Worm (Caenorhabditis elegans): Measurements from ENCODE around the gene vps-33.1.

The vps-33.1 gene

ce11 chrIII:8678371-8678770 lies 22.4 kb upstream of the vps-33.1 start (continued):
- no peak for TF ChIP-seq ZK546.5 (tag; optimal IDR thresholded peaks at IDR 0.05)
- peak; percentile 21 for TF ChIP-seq ama-1 (optimal IDR thresholded peaks at IDR 0.05)
- TF ChIP-seq lsy-2 (tag; optimal IDR thresholded peaks at IDR 0.05), result peak; percentile 36 to 68
- peak; percentile 75 for TF ChIP-seq lir-3 (tag; optimal IDR thresholded peaks at IDR 0.05)
- TF ChIP-seq F10B5.3 (tag; optimal IDR thresholded peaks at IDR 0.05), result peak; percentile 3
- peak; percentile 72 for TF ChIP-seq daf-19 (GFP tag; conservative IDR thresholded peaks at IDR 0.05)
- peak; percentile 85 for TF ChIP-seq T26A8.4 (GFP tag; IDR thresholded peaks at IDR 0.05)
- TF ChIP-seq snpc-1.2 (GFP tag; IDR thresholded peaks at IDR 0.05), result peak; percentile 80
- TF ChIP-seq ceh-82 (tag; optimal IDR thresholded peaks at IDR 0.05), result no peak
- peak; percentile 47 for TF ChIP-seq dmd-6 (GFP tag; IDR thresholded peaks at IDR 0.05)
- peak; percentile 63 for TF ChIP-seq nhr-28 (tag; optimal IDR thresholded peaks at IDR 0.05)
- TF ChIP-seq fos-1 (tag; optimal IDR thresholded peaks at IDR 0.05), result no peak
- TF ChIP-seq ctbp-1 (GFP tag; IDR thresholded peaks at IDR 0.05), result peak; percentile 90
- peak; percentile 58 for TF ChIP-seq nhr-48 (tag; optimal IDR thresholded peaks at IDR 0.05)
- TF ChIP-seq daf-12 (tag; optimal IDR thresholded peaks at IDR 0.05), result no peak
- TF ChIP-seq gei-8 (GFP tag; optimal IDR thresholded peaks at IDR 0.05), result peak; percentile 71
- peak; percentile 77 for TF ChIP-seq nhr-111 (GFP tag; optimal IDR thresholded peaks at IDR 0.05)
- TF ChIP-seq pqm-1 (tag; optimal IDR thresholded peaks at IDR 0.05), result no peak
- peak; percentile 75 for TF ChIP-seq nhr-102 (tag; optimal IDR thresholded peaks at IDR 0.05)
- peak; percentile 72 for TF ChIP-seq lin-13 (GFP tag; optimal IDR thresholded peaks at IDR 0.05)
- peak; percentile 84 for TF ChIP-seq lin-38 (GFP tag; IDR thresholded peaks at IDR 0.05)
- TF ChIP-seq hlh-30 (tag; optimal IDR thresholded peaks at IDR 0.05; ENCODE audit: insufficient read depth), result peak; percentile 72
- TF ChIP-seq jun-1 (tag; optimal IDR thresholded peaks at IDR 0.05), result no peak
- TF ChIP-seq madf-9 (GFP tag; conservative IDR thresholded peaks at IDR 0.05), result peak; percentile 91
- no peak for TF ChIP-seq nhr-10 (tag; optimal IDR thresholded peaks at IDR 0.05)
- TF ChIP-seq nhr-237 (tag; optimal IDR thresholded peaks at IDR 0.05), result no peak
- peak; percentile 86 to 89; a peak in 3 of 4 replicates for TF ChIP-seq madf-5 (GFP tag; IDR thresholded peaks at IDR 0.05)
- TF ChIP-seq tag-97 (GFP tag; IDR thresholded peaks at IDR 0.05), result no peak
- peak; percentile 53 for TF ChIP-seq dpl-1 (GFP tag; optimal IDR thresholded peaks at IDR 0.05)
- peak; percentile 41 for TF ChIP-seq Y5F2A.4 (GFP tag; optimal IDR thresholded peaks at IDR 0.05)
- TF ChIP-seq egl-43 (GFP tag; IDR thresholded peaks at IDR 0.05), result peak; percentile 97
- TF ChIP-seq lin-1 (GFP tag; IDR thresholded peaks at IDR 0.05), result peak; percentile 92
- TF ChIP-seq ces-1 (GFP tag; optimal IDR thresholded peaks at IDR 0.05), result no peak
- peak; percentile 58 for TF ChIP-seq dve-1 (tag; optimal IDR thresholded peaks at IDR 0.05; ENCODE audit: insufficient read depth)
- TF ChIP-seq nhr-6 (tag; optimal IDR thresholded peaks at IDR 0.05), result peak; percentile 30
- TF ChIP-seq lim-7 (GFP tag; IDR thresholded peaks at IDR 0.05), result peak; percentile 97
- no peak for TF ChIP-seq cey-2 (tag; optimal IDR thresholded peaks at IDR 0.05; ENCODE audit: borderline replicate concordance, insufficient read depth)
- TF ChIP-seq ztf-11 (tag; optimal IDR thresholded peaks at IDR 0.05), result no peak
- TF ChIP-seq zip-2 (tag; optimal IDR thresholded peaks at IDR 0.05), result peak; percentile 63
- TF ChIP-seq zag-1 (tag; optimal IDR thresholded peaks at IDR 0.05), result no peak
- no peak for TF ChIP-seq attf-4 (tag; optimal IDR thresholded peaks at IDR 0.05)
- peak; percentile 24 for TF ChIP-seq zfp-2 (tag; optimal IDR thresholded peaks at IDR 0.05)
- TF ChIP-seq unc-39 (tag; optimal IDR thresholded peaks at IDR 0.05), result no peak
- TF ChIP-seq duxl-1 (tag; optimal IDR thresholded peaks at IDR 0.05; ENCODE audit: poor library complexity), result peak; percentile 85
- TF ChIP-seq fkh-10 (GFP tag; optimal IDR thresholded peaks at IDR 0.05), result peak; percentile 0
- no peak for TF ChIP-seq daf-8 (GFP tag; IDR thresholded peaks at IDR 0.05)
- peak; percentile 82 for TF ChIP-seq mes-2 (tag; optimal IDR thresholded peaks at IDR 0.05; ENCODE audit: poor library complexity, severe bottlenecking)
- TF ChIP-seq ztf-7 (tag; optimal IDR thresholded peaks at IDR 0.05), result peak; percentile 81
- peak; percentile 71; the same call in 1 of the 2 replicates for TF ChIP-seq dmd-9 (GFP tag; IDR thresholded peaks at IDR 0.05)
- no peak for TF ChIP-seq nhr-77 (tag; optimal IDR thresholded peaks at IDR 0.05)
- TF ChIP-seq egl-27 (tag; optimal IDR thresholded peaks at IDR 0.05), result no peak
- peak; percentile 96 for TF ChIP-seq hmg-1.1 (GFP tag; IDR thresholded peaks at IDR 0.05)
